Fruit fly (Drosophila melanogaster) whole organism: ENCODE measurements around the gene CG3587.

Source experiments
- CG8478 ChIP-seq: fragments of >200 bp; optimal IDR thresholded peaks from 2 replicates; lab custom pipeline; 2018; ENCODE audit warnings: inconsistent platforms
- psq ChIP-seq: fragments of >200 bp; optimal IDR thresholded peaks from 2 replicates; lab custom pipeline; 2017

- TF ChIP-seq CG8478 (lab: Kevin White, UChicago) (no peak), psq (lab: Kevin White, UChicago) (no peak)
These were observed 28.6 kb downstream of the CG3587 start for dm6 chrX:1968581-1969258.
